Fruit fly (Drosophila melanogaster) whole organism, wandering third instar larva: Measurements from ENCODE around the gene CG1542.
A peak's percentile ranks its signal among the peaks of the same experiment; 100 is the strongest.

Experiments
- Abd-B ChIP-seq: fragments of >200 bp; optimal IDR thresholded peaks from 2 replicates; lab custom pipeline; 2017; ENCODE audit warnings: missing biosample characterization, missing genetic modification characterization
- CG32264 ChIP-seq: fragments of 200-800 bp; sonication (Bioruptor generic); optimal IDR thresholded peaks from 2 replicates; lab custom pipeline; 2016; ENCODE audit warnings: missing biosample characterization, missing genetic modification characterization
- CG9705 ChIP-seq: fragments of 200-800 bp; sonication (Bioruptor generic); optimal IDR thresholded peaks from 2 replicates; lab custom pipeline; 2018; ENCODE audit warnings: missing biosample characterization, mild to moderate bottlenecking, missing genetic modification characterization
- Dfd ChIP-seq: fragments of >200 bp; optimal IDR thresholded peaks from 2 replicates; lab custom pipeline; 2017; ENCODE audit warnings: missing biosample characterization, missing genetic modification characterization
- Dif ChIP-seq: fragments of 200-275, 200-300 bp; sonication (Bioruptor generic); optimal IDR thresholded peaks from 2 replicates; lab custom pipeline; 2018; ENCODE audit warnings: missing biosample characterization, missing genetic modification characterization; ENCODE audit not compliant: partially characterized antibody
- HLH106 ChIP-seq: fragments of 200-800 bp; optimal IDR thresholded peaks from 3 replicates; lab custom pipeline; 2019; ENCODE audit warnings: missing biosample characterization, mild to moderate bottlenecking, missing genetic modification characterization, moderate library complexity
- Hnf4 ChIP-seq: fragments of 200-800 bp; sonication (Bioruptor generic); optimal IDR thresholded peaks from 2 replicates; lab custom pipeline; 2016; ENCODE audit warnings: missing biosample characterization, mild to moderate bottlenecking, missing genetic modification characterization
- Hr78 ChIP-seq: fragments of >200 bp; optimal IDR thresholded peaks from 2 replicates; lab custom pipeline; 2017; ENCODE audit warnings: missing biosample characterization, missing genetic modification characterization
- Hr83 ChIP-seq: fragments of 200-300 bp; sonication (Bioruptor generic); optimal IDR thresholded peaks from 2 replicates; lab custom pipeline; 2016; ENCODE audit warnings: missing biosample characterization, mild to moderate bottlenecking, missing genetic modification characterization, moderate library complexity; ENCODE audit not compliant: poor library complexity, severe bottlenecking
- Jra ChIP-seq: sonication (Bioruptor generic); optimal IDR thresholded peaks from 2 replicates; lab custom pipeline; 2016; ENCODE audit warnings: missing biosample characterization, missing genetic modification characterization
- Mio ChIP-seq: sonication (Bioruptor generic); optimal IDR thresholded peaks from 2 replicates; lab custom pipeline; 2016; ENCODE audit warnings: missing biosample characterization, missing genetic modification characterization
- Myc ChIP-seq: fragments of >200 bp; optimal IDR thresholded peaks from 2 replicates; lab custom pipeline; 2017
- OdsH ChIP-seq: fragments of 200-800 bp; sonication (Bioruptor generic); optimal IDR thresholded peaks from 2 replicates; lab custom pipeline; 2016; ENCODE audit warnings: missing biosample characterization, mild to moderate bottlenecking, missing genetic modification characterization
- Rel ChIP-seq, 2 experiments: fragments of 200-800 bp; sonication (Bioruptor generic) in 1 of 2; optimal IDR thresholded peaks; 2 replicates in 1 of 2; 3 replicates in 1 of 2; lab custom pipeline; 2016 to 2019; ENCODE audit warnings: mild to moderate bottlenecking in 2 of 2, missing biosample characterization in 2 of 2, missing genetic modification characterization in 2 of 2, moderate library complexity in 1 of 2
- Sp1 ChIP-seq: fragments of 200-800 bp; sonication (Bioruptor generic); optimal IDR thresholded peaks from 3 replicates; lab custom pipeline; 2019; ENCODE audit warnings: missing biosample characterization, mild to moderate bottlenecking, missing genetic modification characterization, moderate library complexity
- Vsx2 ChIP-seq: fragments of 200-300, 225-300 bp; sonication (Bioruptor generic); optimal IDR thresholded peaks from 2 replicates; lab custom pipeline; 2018; ENCODE audit warnings: missing biosample characterization, missing genetic modification characterization; ENCODE audit not compliant: partially characterized antibody
- brk ChIP-seq: fragments of 200-800 bp; sonication (Bioruptor generic); optimal IDR thresholded peaks from 2 replicates; lab custom pipeline; 2016; ENCODE audit warnings: missing biosample characterization, mild to moderate bottlenecking, missing genetic modification characterization
- dl ChIP-seq, 2 experiments: fragments of 175-275, 200-275 bp in 1 of 2; fragments of 200-275 bp in 1 of 2; sonication (Bioruptor generic); optimal IDR thresholded peaks; lab custom pipeline; 2018; ENCODE audit warnings: mild to moderate bottlenecking in 2 of 2, missing biosample characterization in 2 of 2, missing genetic modification characterization in 2 of 2, moderate library complexity in 2 of 2; ENCODE audit not compliant: partially characterized antibody in 2 of 2, insufficient read depth in 1 of 2
- dsf ChIP-seq: sonication (Bioruptor generic); optimal IDR thresholded peaks from 2 replicates; lab custom pipeline; 2016; ENCODE audit warnings: missing biosample characterization, missing genetic modification characterization, borderline replicate concordance
- ey ChIP-seq: fragments of 200-800 bp; sonication (Bioruptor generic); optimal IDR thresholded peaks from 2 replicates; lab custom pipeline; 2016; ENCODE audit warnings: missing biosample characterization, missing genetic modification characterization
- foxo ChIP-seq, 2 experiments: fragments of 200-800 bp; sonication (Bioruptor generic); optimal IDR thresholded peaks; 2 replicates in 1 of 2; 3 replicates in 1 of 2; lab custom pipeline; 2016 to 2017; ENCODE audit warnings: missing biosample characterization in 2 of 2, missing genetic modification characterization in 2 of 2
- fru ChIP-seq: fragments of 200-800 bp; sonication (Bioruptor generic); optimal IDR thresholded peaks from 3 replicates; lab custom pipeline; 2016; ENCODE audit warnings: missing biosample characterization, mild to moderate bottlenecking, missing genetic modification characterization
- h ChIP-seq: fragments of 200-800 bp; sonication (Bioruptor generic); optimal IDR thresholded peaks from 3 replicates; lab custom pipeline; 2016; ENCODE audit warnings: missing biosample characterization, mild to moderate bottlenecking, missing genetic modification characterization
- lola ChIP-seq: fragments of >200 bp; optimal IDR thresholded peaks from 2 replicates; lab custom pipeline; 2017; ENCODE audit warnings: missing biosample characterization, missing genetic modification characterization
- pan ChIP-seq: fragments of >200 bp; optimal IDR thresholded peaks from 2 replicates; lab custom pipeline; 2017
- sv ChIP-seq: fragments of 200-800 bp; sonication (Bioruptor generic); optimal IDR thresholded peaks from 3 replicates; lab custom pipeline; 2016; ENCODE audit warnings: missing biosample characterization, missing genetic modification characterization
- tai ChIP-seq: sonication (Bioruptor generic); optimal IDR thresholded peaks from 2 replicates; lab custom pipeline; 2016; ENCODE audit warnings: missing biosample characterization, missing genetic modification characterization
- usp ChIP-seq: fragments of >200 bp; optimal IDR thresholded peaks from 2 replicates; lab custom pipeline; 2017; ENCODE audit warnings: missing biosample characterization, missing genetic modification characterization
- woc ChIP-seq: sonication (Bioruptor generic); optimal IDR thresholded peaks from 2 replicates; lab custom pipeline; 2016; ENCODE audit warnings: missing biosample characterization, mild to moderate bottlenecking, missing genetic modification characterization

The CG1542 gene

dm6 chr3R:31210630-31211029, 2.6 kb upstream of the CG1542 start, which contains the start of gene chp:
TSS of gene chp (minus strand) at chr3R:31210730.
- no peak for TF ChIP-seq Hnf4 (GFP tag; lab: Kevin White, UChicago)
- no peak for TF ChIP-seq Hr83 (GFP tag; lab: Kevin White, UChicago)
- TF ChIP-seq HLH106 (tag; lab: Kevin White, UChicago): no peak
- no peak for TF ChIP-seq Rel (GFP tag; optimal IDR thresholded peaks at IDR 0.05; lab: Kevin White, UChicago)
- no peak for TF ChIP-seq Rel (tag; optimal IDR thresholded peaks at IDR 0.05; lab: Kevin White, UChicago)
- TF ChIP-seq Abd-B (GFP tag; lab: Kevin White, UChicago): no peak
- no peak for TF ChIP-seq lola (GFP tag; lab: Kevin White, UChicago)
- TF ChIP-seq ey (GFP tag; lab: Kevin White, UChicago): no peak
- no peak for TF ChIP-seq fru (GFP tag; lab: Kevin White, UChicago)
- TF ChIP-seq Sp1 (GFP tag; lab: Kevin White, UChicago): no peak
- no peak for TF ChIP-seq foxo (GFP tag; optimal IDR thresholded peaks at IDR 0.05; lab: Kevin White, UChicago)
- TF ChIP-seq woc: no peak
- TF ChIP-seq Jra: no peak
- TF ChIP-seq usp: no peak
- no peak for TF ChIP-seq OdsH (GFP tag; lab: Kevin White, UChicago)
- no peak for TF ChIP-seq pan (lab: Kevin White, UChicago)
- no peak for TF ChIP-seq tai (GFP tag; lab: Kevin White, UChicago)
- TF ChIP-seq Dfd (GFP tag; lab: Kevin White, UChicago): no peak
- TF ChIP-seq Dif (GFP tag; lab: Kevin White, UChicago): no peak
- no peak for TF ChIP-seq Vsx2 (GFP tag; lab: Kevin White, UChicago)

dm6 chr3R:31215830-31216229, 2.6 kb downstream of the CG1542 start, which contains the start of gene CG15561:
TSS of gene CG15561 (minus strand) at chr3R:31215942.
- TF ChIP-seq HLH106 (tag; lab: Kevin White, UChicago) (peak; percentile 36), Jra (no peak), h (GFP tag; lab: Kevin White, UChicago) (no peak), foxo (GFP tag; optimal IDR thresholded peaks at IDR 0.05; lab: Kevin White, UChicago) (no peak), sv (GFP tag; lab: Kevin White, UChicago) (no peak), Hr83 (GFP tag; lab: Kevin White, UChicago) (peak; percentile 80), Myc (lab: Kevin White, UChicago) (peak; percentile 27), Rel (GFP tag; optimal IDR thresholded peaks at IDR 0.05; lab: Kevin White, UChicago) (no peak), Rel (tag; optimal IDR thresholded peaks at IDR 0.05; lab: Kevin White, UChicago) (peak; percentile 45), CG9705 (GFP tag; lab: Kevin White, UChicago) (no peak)

- TF ChIP-seq HLH106 (tag; lab: Kevin White, UChicago): no peak
- no peak for TF ChIP-seq CG9705 (GFP tag; lab: Kevin White, UChicago)
- TF ChIP-seq usp: no peak
- no peak for TF ChIP-seq dsf (GFP tag; lab: Kevin White, UChicago)
- no peak for TF ChIP-seq CG32264 (GFP tag; lab: Kevin White, UChicago)
- peak; percentile 51 for TF ChIP-seq Myc (lab: Kevin White, UChicago)
- no peak for TF ChIP-seq sv (GFP tag; lab: Kevin White, UChicago)
- no peak for TF ChIP-seq Rel (GFP tag; optimal IDR thresholded peaks at IDR 0.05; lab: Kevin White, UChicago)
- peak; percentile 28 for TF ChIP-seq Rel (tag; optimal IDR thresholded peaks at IDR 0.05; lab: Kevin White, UChicago)
- no peak for TF ChIP-seq woc
- TF ChIP-seq h (GFP tag; lab: Kevin White, UChicago): no peak
- no peak for TF ChIP-seq Abd-B (GFP tag; lab: Kevin White, UChicago)
- TF ChIP-seq ey (GFP tag; lab: Kevin White, UChicago): no peak
- TF ChIP-seq Sp1 (GFP tag; lab: Kevin White, UChicago): peak; percentile 6
- TF ChIP-seq foxo (GFP tag; optimal IDR thresholded peaks at IDR 0.05; lab: Kevin White, UChicago): no peak
- no peak for TF ChIP-seq lola (GFP tag; lab: Kevin White, UChicago)
- TF ChIP-seq Mio: no peak
- no peak for TF ChIP-seq dl (GFP tag; optimal IDR thresholded peaks at IDR 0.05; lab: Kevin White, UChicago; ENCODE audit: insufficient read depth in 1 of 2, partially characterized antibody in 2 of 2)
- no peak for TF ChIP-seq brk
- no peak for TF ChIP-seq Vsx2 (GFP tag; lab: Kevin White, UChicago)
- TF ChIP-seq Hr78 (GFP tag; lab: Kevin White, UChicago): no peak
Observed at dm6 chr3R:31218214-31218876, 5.1 kb downstream of the CG1542 start.
